Worm (Caenorhabditis elegans): Measurements from ENCODE around the gene K02D10.2.
A peak's percentile ranks its signal among the peaks of the same experiment; 100 is the strongest.

K02D10.2 gene

DNA sequence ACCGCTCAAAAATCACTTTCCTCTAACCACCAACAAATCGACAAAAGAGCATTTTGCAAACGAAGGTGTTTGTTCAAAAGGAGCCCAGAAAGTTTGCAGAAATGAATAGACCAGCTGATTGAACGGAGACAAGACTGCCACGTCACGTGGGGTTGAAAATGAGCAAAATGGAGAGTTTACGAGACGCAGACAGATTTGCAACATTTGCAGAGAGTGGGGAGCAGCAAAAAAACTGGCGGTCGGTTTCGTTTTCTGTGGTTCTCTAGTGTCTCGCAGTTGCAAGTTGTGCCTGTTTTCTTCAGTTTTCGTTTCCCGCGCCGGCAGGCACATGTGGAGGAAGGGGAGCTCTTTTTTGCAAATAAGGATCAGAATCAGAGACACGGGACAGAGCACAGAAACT lies 14.4 kb upstream of the K02D10.2 start (continued):
- TF ChIP-seq aha-1 (tag; optimal IDR thresholded peaks at IDR 0.05) (no peak), lin-14 (GFP tag; optimal IDR thresholded peaks at IDR 0.05) (peak; percentile 91), rnt-1 (tag; optimal IDR thresholded peaks at IDR 0.05) (peak; percentile 73), nhr-76 (tag; optimal IDR thresholded peaks at IDR 0.05) (no peak), nhr-90 (tag; optimal IDR thresholded peaks at IDR 0.05; ENCODE audit: poor library complexity) (no peak), nhr-11 (tag; optimal IDR thresholded peaks at IDR 0.05) (peak; percentile 20), ztf-4 (tag; optimal IDR thresholded peaks at IDR 0.05) (no peak), jun-1 (tag; optimal IDR thresholded peaks at IDR 0.05) (peak; percentile 63), elt-3 (tag; optimal IDR thresholded peaks at IDR 0.05) (no peak), mep-1 (tag; optimal IDR thresholded peaks at IDR 0.05) (peak; percentile 59), nhr-12 (tag; optimal IDR thresholded peaks at IDR 0.05) (no peak), efl-3 (GFP tag; optimal IDR thresholded peaks at IDR 0.05) (no peak), nhr-28 (tag; optimal IDR thresholded peaks at IDR 0.05) (no peak), fkh-8 (tag; optimal IDR thresholded peaks at IDR 0.05) (peak; percentile 81), ceh-63 (GFP tag; optimal IDR thresholded peaks at IDR 0.05) (no peak), mef-2 (tag; optimal IDR thresholded peaks at IDR 0.05) (no peak), zag-1 (tag; optimal IDR thresholded peaks at IDR 0.05) (no peak), vab-15 (tag; optimal IDR thresholded peaks at IDR 0.05) (no peak), pqm-1 (tag; optimal IDR thresholded peaks at IDR 0.05) (no peak), ceh-90 (tag; optimal IDR thresholded peaks at IDR 0.05) (no peak), nhr-71 (tag; optimal IDR thresholded peaks at IDR 0.05) (peak; percentile 85), lin-13 (GFP tag; optimal IDR thresholded peaks at IDR 0.05) (peak; percentile 42), dpl-1 (GFP tag; optimal IDR thresholded peaks at IDR 0.05) (peak; percentile 23 to 39 (median 32)), egl-27 (tag; optimal IDR thresholded peaks at IDR 0.05) (no peak), C04F5.9 (tag; optimal IDR thresholded peaks at IDR 0.05) (no peak), nhr-237 (tag; optimal IDR thresholded peaks at IDR 0.05) (no peak), snu-23 (GFP tag; optimal IDR thresholded peaks at IDR 0.05) (peak; percentile 57), efl-1 (optimal IDR thresholded peaks at IDR 0.05) (peak; percentile 49 to 58), efl-1 (GFP tag; optimal IDR thresholded peaks at IDR 0.05 in 1 of 2) (peak; percentile 43 to 95), C34B4.2 (tag; optimal IDR thresholded peaks at IDR 0.05) (no peak), F16B12.6 (tag; optimal IDR thresholded peaks at IDR 0.05) (no peak), unc-130 (tag; optimal IDR thresholded peaks at IDR 0.05) (peak; percentile 45), sox-4 (tag; optimal IDR thresholded peaks at IDR 0.05) (peak; percentile 33), nhr-19 (GFP tag; conservative IDR thresholded peaks at IDR 0.05) (peak; percentile 58; the same call in 1 of the 2 replicates), hpl-2 (GFP tag; optimal IDR thresholded peaks at IDR 0.05) (no peak), elt-2 (tag; optimal IDR thresholded peaks at IDR 0.05) (peak; percentile 36), nhr-20 (tag; optimal IDR thresholded peaks at IDR 0.05) (peak; percentile 69), Y116A8C.19 (tag; optimal IDR thresholded peaks at IDR 0.05; ENCODE audit: borderline replicate concordance) (no peak), fkh-10 (GFP tag; optimal IDR thresholded peaks at IDR 0.05) (peak; percentile 7), dsc-1 (tag; optimal IDR thresholded peaks at IDR 0.05) (peak; percentile 51), unc-30 (tag; optimal IDR thresholded peaks at IDR 0.05) (no peak), lsy-2 (tag; optimal IDR thresholded peaks at IDR 0.05) (peak; percentile 42 to 81), fos-1 (tag; optimal IDR thresholded peaks at IDR 0.05) (no peak), sup-37 (GFP tag; optimal IDR thresholded peaks at IDR 0.05) (peak; percentile 26), alr-1 (tag; optimal IDR thresholded peaks at IDR 0.05; ENCODE audit: borderline replicate concordance) (no peak), ces-1 (GFP tag; optimal IDR thresholded peaks at IDR 0.05) (no peak), nhr-85 (tag) (no peak), irx-1 (tag; optimal IDR thresholded peaks at IDR 0.05) (peak; percentile 54), tlp-1 (tag; optimal IDR thresholded peaks at IDR 0.05) (no peak), tbx-2 (tag; optimal IDR thresholded peaks at IDR 0.05) (peak; percentile 70), ceh-82 (tag; optimal IDR thresholded peaks at IDR 0.05) (peak in 2 of 3 experiments; percentile 16 to 54), ztf-11 (tag; optimal IDR thresholded peaks at IDR 0.05) (no peak), unc-62 (GFP tag; optimal IDR thresholded peaks at IDR 0.05) (no peak), lin-35 (GFP tag; optimal IDR thresholded peaks at IDR 0.05) (peak; percentile 48 to 62)
